Worm (Caenorhabditis elegans): ENCODE data around the gene F22H10.2.

The F22H10.2 gene

ce11 chrX:16705607-16706006 is 26.3 kb downstream of the F22H10.2 start:
- no peak for TF ChIP-seq nhr-10 (tag; optimal IDR thresholded peaks at IDR 0.05)
- no peak for TF ChIP-seq nhr-23 (tag; optimal IDR thresholded peaks at IDR 0.05)
- TF ChIP-seq mbf-1 (tag; optimal IDR thresholded peaks at IDR 0.05), result no peak
- TF ChIP-seq R02D3.7 (tag; optimal IDR thresholded peaks at IDR 0.05), result no peak
- TF ChIP-seq nhr-25 (tag; optimal IDR thresholded peaks at IDR 0.05), result no peak
- no peak for TF ChIP-seq ceh-82 (tag; optimal IDR thresholded peaks at IDR 0.05)
- TF ChIP-seq C34F6.9 (tag; optimal IDR thresholded peaks at IDR 0.05), result no peak
- TF ChIP-seq skn-1 (tag; optimal IDR thresholded peaks at IDR 0.05), result no peak

- no peak for TF ChIP-seq snpc-4 (tag; optimal IDR thresholded peaks at IDR 0.05)
- no peak for TF ChIP-seq nhr-10 (tag; optimal IDR thresholded peaks at IDR 0.05)
- no peak for TF ChIP-seq egl-27 (tag; optimal IDR thresholded peaks at IDR 0.05)
- TF ChIP-seq ztf-1 (GFP tag; conservative IDR thresholded peaks at IDR 0.05), result no peak
- TF ChIP-seq elt-3 (tag; optimal IDR thresholded peaks at IDR 0.05), result no peak
- no peak for TF ChIP-seq R02D3.7 (tag; optimal IDR thresholded peaks at IDR 0.05)
- no peak for TF ChIP-seq lin-39 (tag; optimal IDR thresholded peaks at IDR 0.05)
- no peak for TF ChIP-seq nhr-21 (tag; optimal IDR thresholded peaks at IDR 0.05)
- no peak for TF ChIP-seq ZK546.5 (tag; optimal IDR thresholded peaks at IDR 0.05)
- no peak for TF ChIP-seq sem-4 (tag; optimal IDR thresholded peaks at IDR 0.05)
- no peak for TF ChIP-seq fos-1 (tag; optimal IDR thresholded peaks at IDR 0.05)
- no peak for TF ChIP-seq lsy-2 (tag; optimal IDR thresholded peaks at IDR 0.05)
- no peak for TF ChIP-seq sma-9 (GFP tag; optimal IDR thresholded peaks at IDR 0.05)
- no peak for TF ChIP-seq sma-9 (tag; optimal IDR thresholded peaks at IDR 0.05)
- no peak for TF ChIP-seq skn-1 (tag; optimal IDR thresholded peaks at IDR 0.05)
- no peak for TF ChIP-seq gmeb-1 (tag; optimal IDR thresholded peaks at IDR 0.05)
- TF ChIP-seq F13H6.1 (tag; optimal IDR thresholded peaks at IDR 0.05), result no peak
- no peak for TF ChIP-seq nhr-12 (tag; optimal IDR thresholded peaks at IDR 0.05)
These were observed 32.0 kb downstream of the F22H10.2 start, which contains the start of gene lgc-53 for ce11 chrX:16711381-16711780. lgc-53 (plus strand) TSS chrX:16711681.

ce11 chrX:16715938-16716337 is 36.6 kb downstream of the F22H10.2 start:
- TF ChIP-seq fos-1 (tag; optimal IDR thresholded peaks at IDR 0.05), result no peak
- no peak for TF ChIP-seq lin-39 (tag; optimal IDR thresholded peaks at IDR 0.05)
- TF ChIP-seq elt-3 (tag; optimal IDR thresholded peaks at IDR 0.05), result no peak
- no peak for TF ChIP-seq nhr-12 (tag; optimal IDR thresholded peaks at IDR 0.05)
- TF ChIP-seq egl-27 (tag; optimal IDR thresholded peaks at IDR 0.05), result no peak
- TF ChIP-seq R02D3.7 (tag; optimal IDR thresholded peaks at IDR 0.05), result no peak
- no peak for TF ChIP-seq ama-1 (optimal IDR thresholded peaks at IDR 0.05)
- no peak for TF ChIP-seq ceh-82 (tag; optimal IDR thresholded peaks at IDR 0.05)
- TF ChIP-seq skn-1 (tag; optimal IDR thresholded peaks at IDR 0.05), result no peak
- TF ChIP-seq dmd-4 (tag; optimal IDR thresholded peaks at IDR 0.05), result no peak
- TF ChIP-seq ZK546.5 (tag; optimal IDR thresholded peaks at IDR 0.05), result no peak
- no peak for TF ChIP-seq gmeb-1 (tag; optimal IDR thresholded peaks at IDR 0.05)
- TF ChIP-seq blmp-1 (tag; optimal IDR thresholded peaks at IDR 0.05; ENCODE audit: insufficient read depth), result no peak

- no peak for TF ChIP-seq elt-3 (tag; optimal IDR thresholded peaks at IDR 0.05)
- peak; percentile 32 for TF ChIP-seq snpc-4 (tag; optimal IDR thresholded peaks at IDR 0.05)
These were observed 42.6 kb downstream of the F22H10.2 start for ce11 chrX:16721930-16722329.

ce11 chrX:16724954-16725353 is 45.6 kb downstream of the F22H10.2 start:
- TF ChIP-seq ceh-16 (tag; optimal IDR thresholded peaks at IDR 0.05) (no peak), nhr-21 (tag; optimal IDR thresholded peaks at IDR 0.05) (peak; percentile 47), fos-1 (tag; optimal IDR thresholded peaks at IDR 0.05) (peak; percentile 24), mbf-1 (tag; optimal IDR thresholded peaks at IDR 0.05) (no peak), Y55F3AM.14 (GFP tag; optimal IDR thresholded peaks at IDR 0.05) (no peak), crh-2 (tag; optimal IDR thresholded peaks at IDR 0.05) (no peak), alr-1 (tag; optimal IDR thresholded peaks at IDR 0.05) (no peak), blmp-1 (tag; optimal IDR thresholded peaks at IDR 0.05; ENCODE audit: insufficient read depth) (no peak), nhr-10 (tag; optimal IDR thresholded peaks at IDR 0.05) (no peak), nhr-129 (tag; optimal IDR thresholded peaks at IDR 0.05) (no peak), sma-9 (GFP tag; optimal IDR thresholded peaks at IDR 0.05) (peak; percentile 43), sma-9 (tag; optimal IDR thresholded peaks at IDR 0.05) (no peak), sma-3 (GFP tag; optimal IDR thresholded peaks at IDR 0.05) (peak; percentile 39)

ce11 chrX:16726879-16727278 is 47.5 kb downstream of the F22H10.2 start:
- no peak for TF ChIP-seq nhr-23 (tag; optimal IDR thresholded peaks at IDR 0.05)
- TF ChIP-seq nhr-12 (tag; optimal IDR thresholded peaks at IDR 0.05), result no peak
- TF ChIP-seq zag-1 (tag; optimal IDR thresholded peaks at IDR 0.05), result peak; percentile 89
- TF ChIP-seq fos-1 (tag; optimal IDR thresholded peaks at IDR 0.05), result peak; percentile 85
- peak; percentile 71 for TF ChIP-seq ztf-4 (tag; optimal IDR thresholded peaks at IDR 0.05)
- peak; percentile 61 for TF ChIP-seq blmp-1 (tag; optimal IDR thresholded peaks at IDR 0.05; ENCODE audit: insufficient read depth)
- TF ChIP-seq nhr-21 (tag; optimal IDR thresholded peaks at IDR 0.05), result peak; percentile 91
- TF ChIP-seq R02D3.7 (tag; optimal IDR thresholded peaks at IDR 0.05), result no peak
- TF ChIP-seq nhr-10 (tag; optimal IDR thresholded peaks at IDR 0.05), result no peak
- no peak for TF ChIP-seq lin-39 (tag; optimal IDR thresholded peaks at IDR 0.05)
- peak; percentile 43 for TF ChIP-seq unc-62 (GFP tag; optimal IDR thresholded peaks at IDR 0.05)
- TF ChIP-seq ceh-16 (tag; optimal IDR thresholded peaks at IDR 0.05), result peak; percentile 69
- TF ChIP-seq alr-1 (tag; optimal IDR thresholded peaks at IDR 0.05), result no peak
- no peak for TF ChIP-seq elt-1 (tag; optimal IDR thresholded peaks at IDR 0.05)
- peak; percentile 94 for TF ChIP-seq sma-9 (GFP tag; optimal IDR thresholded peaks at IDR 0.05)
- TF ChIP-seq sma-9 (tag; optimal IDR thresholded peaks at IDR 0.05), result no peak
- TF ChIP-seq aly-2 (tag; optimal IDR thresholded peaks at IDR 0.05), result no peak
- peak; percentile 86 to 92 for TF ChIP-seq mdl-1 (tag; optimal IDR thresholded peaks at IDR 0.05)
- no peak for TF ChIP-seq unc-39 (tag; optimal IDR thresholded peaks at IDR 0.05)
- TF ChIP-seq ztf-1 (GFP tag; conservative IDR thresholded peaks at IDR 0.05), result no peak
- TF ChIP-seq nhr-11 (tag; optimal IDR thresholded peaks at IDR 0.05), result peak; percentile 47
- TF ChIP-seq lin-11 (tag; optimal IDR thresholded peaks at IDR 0.05), result peak; percentile 92

Data from whole organism, L2 larva.